Worm (Caenorhabditis elegans) whole organism, L2 larva: ENCODE results near the gene F53C11.9.

ENCODE experiments used
- R02D3.7 ChIP-seq: fragments of 150-350 bp; optimal IDR thresholded peaks from 2 replicates; lab custom pipeline; 2014; ENCODE audit warnings: missing biosample characterization, missing genetic modification characterization
- ceh-16 ChIP-seq: fragments of 150-350 bp; optimal IDR thresholded peaks from 2 replicates; lab custom pipeline; 2014; ENCODE audit warnings: missing biosample characterization, missing genetic modification characterization
- nhr-77 ChIP-seq: fragments of 150-350 bp; optimal IDR thresholded peaks from 2 replicates; lab custom pipeline; 2014; ENCODE audit warnings: missing biosample characterization, missing genetic modification characterization
- peb-1 ChIP-seq: fragments of 150-350 bp; optimal IDR thresholded peaks from 2 replicates; lab custom pipeline; 2014; ENCODE audit warnings: missing biosample characterization, missing genetic modification characterization

ce11 chrV:13730762-13731161, 47.1 kb upstream of the F53C11.9 start, which contains the start of gene dct-17:
- TF ChIP-seq ceh-16 (tag; lab: Kevin White, UChicago) (no peak), R02D3.7 (tag; lab: Kevin White, UChicago) (no peak), nhr-77 (no peak), peb-1 (tag; lab: Kevin White, UChicago) (no peak)
